Worm (Caenorhabditis elegans) whole organism, L4 larva: ENCODE data around the gene tbx-33.

Experiments used
- D1046.2 ChIP-seq: fragments of 200-800 bp; sonication (Bioruptor generic); IDR thresholded peaks from 2 replicates; pipeline ENCODE4 v1.3.6; 2022; ENCODE audit warnings: missing genetic modification characterization, missing compliant biosample characterization
- F10B5.3 ChIP-seq: sonication (generic microtip); optimal IDR thresholded peaks from 2 replicates; lab custom pipeline; 2016; ENCODE audit warnings: mild to moderate bottlenecking, missing genetic modification characterization, missing compliant biosample characterization
- F49E8.2 ChIP-seq: sonication (generic microtip); optimal IDR thresholded peaks from 2 replicates; lab custom pipeline; 2016; ENCODE audit warnings: missing compliant biosample characterization, mild to moderate bottlenecking, missing genetic modification characterization, borderline replicate concordance
- T26A8.4 ChIP-seq: fragments of 200-800 bp; sonication (Bioruptor generic); IDR thresholded peaks from 2 replicates; pipeline ENCODE4 v1.3.6; 2022; ENCODE audit warnings: missing genetic modification characterization, missing compliant biosample characterization
- Y48G9A.11 ChIP-seq: fragments of 200-800 bp; sonication (Bioruptor generic); IDR thresholded peaks from 2 replicates; pipeline ENCODE4 v1.3.6; 2022; ENCODE audit warnings: missing genetic modification reagents, missing genetic modification characterization, missing compliant biosample characterization
- ZK337.2 ChIP-seq: fragments of 200-800 bp; sonication (Bioruptor generic); IDR thresholded peaks from 2 replicates; pipeline ENCODE4 v1.3.6; 2022; ENCODE audit warnings: missing genetic modification reagents, missing genetic modification characterization, missing compliant biosample characterization
- ceh-20 ChIP-seq: fragments of 200-800 bp; sonication (Bioruptor generic); IDR thresholded peaks from 2 replicates; pipeline ENCODE4 v1.3.6; 2022; ENCODE audit warnings: missing genetic modification reagents, missing genetic modification characterization, missing compliant biosample characterization
- ceh-44 ChIP-seq: fragments of 200-800 bp; sonication (Bioruptor generic); IDR thresholded peaks from 2 replicates; pipeline ENCODE4 v1.3.6; 2022; ENCODE audit warnings: missing genetic modification reagents, missing genetic modification characterization, missing compliant biosample characterization
- daf-16 ChIP-seq, 3 experiments: sonication (generic microtip); optimal IDR thresholded peaks; 2 replicates each; lab custom pipeline; 2016 to 2017; ENCODE audit warnings: missing genetic modification characterization in 3 of 3, missing genetic modification reagents in 3 of 3, mild to moderate bottlenecking in 2 of 3, missing compliant biosample characterization in 2 of 3, missing biosample characterization in 1 of 3, moderate library complexity in 1 of 3
- dmd-6 ChIP-seq: fragments of 200-800 bp; sonication (Bioruptor generic); IDR thresholded peaks from 2 replicates; pipeline ENCODE4 v1.3.6; 2022; ENCODE audit warnings: missing genetic modification reagents, missing genetic modification characterization, missing compliant biosample characterization
- dpl-1 ChIP-seq: fragments of 150-350 bp; optimal IDR thresholded peaks from 2 replicates; lab custom pipeline; 2014; ENCODE audit warnings: missing biosample characterization, missing genetic modification reagents, missing genetic modification characterization
- dve-1 ChIP-seq: sonication (generic microtip); optimal IDR thresholded peaks from 2 replicates; lab custom pipeline; 2017; ENCODE audit warnings: antibody characterized with exemption, mild to moderate bottlenecking, missing genetic modification characterization, missing compliant biosample characterization; ENCODE audit not compliant: insufficient read depth
- egl-27 ChIP-seq: sonication (generic microtip); optimal IDR thresholded peaks from 3 replicates; lab custom pipeline; 2017; ENCODE audit warnings: missing biosample characterization, missing genetic modification reagents, missing genetic modification characterization
- egl-43 ChIP-seq: fragments of 200-800 bp; sonication (Bioruptor generic); IDR thresholded peaks from 2 replicates; pipeline ENCODE4 v1.3.6; 2022; ENCODE audit warnings: missing genetic modification reagents, missing genetic modification characterization, missing compliant biosample characterization
- hif-1 ChIP-seq, 2 experiments: sonication (generic microtip); optimal IDR thresholded peaks; 2 replicates each; lab custom pipeline; 2016 to 2017; ENCODE audit warnings: missing compliant biosample characterization in 2 of 2, missing genetic modification characterization in 2 of 2, missing genetic modification reagents in 2 of 2, missing genotype in 2 of 2, mild to moderate bottlenecking in 1 of 2
- hlh-11 ChIP-seq: fragments of 200-800 bp; sonication (Bioruptor generic); optimal IDR thresholded peaks from 2 replicates; lab custom pipeline; 2018; ENCODE audit warnings: mild to moderate bottlenecking, missing genetic modification characterization, missing compliant biosample characterization
- hlh-30 ChIP-seq: sonication (generic microtip); optimal IDR thresholded peaks from 2 replicates; lab custom pipeline; 2017; ENCODE audit warnings: antibody characterized with exemption, mild to moderate bottlenecking, missing genetic modification characterization, missing compliant biosample characterization; ENCODE audit not compliant: insufficient read depth
- lin-38 ChIP-seq: fragments of 200-800 bp; sonication (Bioruptor generic); IDR thresholded peaks from 2 replicates; pipeline ENCODE4 v1.3.6; 2022; ENCODE audit warnings: missing genetic modification reagents, missing genetic modification characterization, missing compliant biosample characterization
- lsy-2 ChIP-seq, 2 experiments: fragments of 150-350 bp in 1 of 2; sonication (generic microtip) in 1 of 2; optimal IDR thresholded peaks; 2 replicates each; lab custom pipeline; 2014 to 2017; ENCODE audit warnings: missing biosample characterization in 2 of 2, missing genetic modification characterization in 2 of 2
- mdl-1 ChIP-seq, 2 experiments: fragments of 150-350 bp in 1 of 2; sonication (generic microtip) in 1 of 2; optimal IDR thresholded peaks; 2 replicates each; lab custom pipeline; 2014 to 2017; ENCODE audit warnings: missing biosample characterization in 2 of 2, missing genetic modification characterization in 2 of 2
- mep-1 ChIP-seq: fragments of 150-350 bp; sonication (generic microtip); optimal IDR thresholded peaks from 3 replicates; lab custom pipeline; 2014; ENCODE audit warnings: missing biosample characterization, missing genetic modification characterization
- mes-2 ChIP-seq: sonication (generic microtip); optimal IDR thresholded peaks from 2 replicates; lab custom pipeline; 2016; ENCODE audit warnings: missing genotype, mild to moderate bottlenecking, missing genetic modification characterization, missing compliant biosample characterization; ENCODE audit not compliant: poor library complexity, severe bottlenecking
- nhr-102 ChIP-seq: sonication (generic microtip); optimal IDR thresholded peaks from 2 replicates; lab custom pipeline; 2016; ENCODE audit warnings: mild to moderate bottlenecking, missing genetic modification characterization, moderate library complexity, missing compliant biosample characterization
- nhr-28 ChIP-seq: fragments of 150-350 bp; optimal IDR thresholded peaks from 2 replicates; lab custom pipeline; 2014; ENCODE audit warnings: missing biosample characterization, missing genetic modification characterization
- nhr-48 ChIP-seq: sonication (generic microtip); optimal IDR thresholded peaks from 2 replicates; lab custom pipeline; 2016; ENCODE audit warnings: mild to moderate bottlenecking, missing genetic modification characterization, missing compliant biosample characterization
- nhr-76 ChIP-seq: fragments of 150-350 bp; optimal IDR thresholded peaks from 2 replicates; lab custom pipeline; 2014; ENCODE audit warnings: missing biosample characterization, missing genetic modification characterization
- nhr-77 ChIP-seq: fragments of 150-350 bp; optimal IDR thresholded peaks from 2 replicates; lab custom pipeline; 2014; ENCODE audit warnings: missing biosample characterization, missing genetic modification characterization
- pha-4 ChIP-seq, 2 experiments: fragments of 150-350 bp in 1 of 2; fragments of 200-800 bp in 1 of 2; sonication (Bioruptor generic) in 1 of 2; IDR thresholded peaks in 1 of 2; optimal IDR thresholded peaks in 1 of 2; 2 replicates each; pipeline versions ENCODE4 v1.3.6 to Lab custom; 2014 to 2022; ENCODE audit warnings: missing genetic modification characterization in 2 of 2, missing genetic modification reagents in 2 of 2, missing biosample characterization in 1 of 2, missing compliant biosample characterization in 1 of 2
- php-3 ChIP-seq: fragments of 200-800 bp; sonication (Bioruptor generic); IDR thresholded peaks from 2 replicates; pipeline ENCODE4 v1.3.6; 2022; ENCODE audit warnings: missing genetic modification reagents, missing genetic modification characterization, missing compliant biosample characterization
- pqm-1 ChIP-seq: sonication (generic microtip); optimal IDR thresholded peaks from 2 replicates; lab custom pipeline; 2017; ENCODE audit warnings: missing biosample characterization, missing genetic modification characterization
- saeg-2 ChIP-seq: fragments of 200-800 bp; sonication (Bioruptor generic); IDR thresholded peaks from 2 replicates; pipeline ENCODE4 v1.3.6; 2022; ENCODE audit warnings: missing genetic modification reagents, missing genetic modification characterization, missing compliant biosample characterization
- set-16 ChIP-seq: fragments of 200-800 bp; sonication (Bioruptor generic); IDR thresholded peaks from 2 replicates; pipeline ENCODE4 v1.3.6; 2022; ENCODE audit warnings: missing genetic modification reagents, missing genetic modification characterization, missing compliant biosample characterization
- spr-1 ChIP-seq: sonication (generic microtip); optimal IDR thresholded peaks from 2 replicates; lab custom pipeline; 2016; ENCODE audit warnings: mild to moderate bottlenecking, missing genetic modification characterization, missing compliant biosample characterization
- unc-39 ChIP-seq: sonication (generic microtip); optimal IDR thresholded peaks from 2 replicates; lab custom pipeline; 2017; ENCODE audit warnings: missing biosample characterization, missing genetic modification characterization
- unc-62 ChIP-seq, 3 experiments: fragments of 150-350 bp in 1 of 3; sonication (generic microtip); optimal IDR thresholded peaks in 2 of 3; peaks in 1 of 3; 1 replicate in 1 of 3; 2 replicates in 2 of 3; lab custom pipeline; 2014 to 2017; ENCODE audit warnings: missing biosample characterization in 3 of 3, missing genetic modification characterization in 3 of 3, missing genetic modification reagents in 3 of 3, missing genotype in 1 of 3
- zip-2 ChIP-seq: fragments of 150-350 bp; optimal IDR thresholded peaks from 2 replicates; lab custom pipeline; 2014; ENCODE audit warnings: missing biosample characterization, missing genetic modification characterization

tbx-33 gene

DNA sequence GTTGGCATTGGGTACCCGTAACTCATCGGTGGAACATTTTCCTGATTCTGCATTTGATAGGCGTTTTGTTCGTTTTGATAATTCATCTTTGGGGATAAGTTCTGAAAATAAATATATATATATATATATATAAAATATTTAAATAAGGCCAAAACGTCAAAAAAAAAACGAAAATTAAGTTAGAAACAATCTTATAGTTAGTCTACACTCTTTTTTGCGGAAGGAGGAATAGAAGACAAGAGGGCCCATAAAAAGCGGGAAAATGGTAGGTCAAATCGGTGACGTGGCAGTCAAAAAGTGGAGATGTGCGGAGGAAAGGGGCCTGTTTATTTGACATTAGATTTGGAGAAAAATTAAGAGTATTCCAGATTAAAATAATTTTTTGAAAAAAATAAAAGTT is at the start of gene tbx-33:
Gene tbx-33, minus strand, starts transcription at position 101 of the 400 bp plus-strand sequence.
- no peak for TF ChIP-seq F10B5.3 (tag; lab: Kevin White, UChicago)
- peak in 1 of 2 experiments; percentile 10 for TF ChIP-seq unc-62 (GFP tag; optimal IDR thresholded peaks at IDR 0.05 in 1 of 2; lab: Kevin White, UChicago)
- no peak for TF ChIP-seq unc-62 (tag; optimal IDR thresholded peaks at IDR 0.05; lab: Kevin White, UChicago)

DNA sequence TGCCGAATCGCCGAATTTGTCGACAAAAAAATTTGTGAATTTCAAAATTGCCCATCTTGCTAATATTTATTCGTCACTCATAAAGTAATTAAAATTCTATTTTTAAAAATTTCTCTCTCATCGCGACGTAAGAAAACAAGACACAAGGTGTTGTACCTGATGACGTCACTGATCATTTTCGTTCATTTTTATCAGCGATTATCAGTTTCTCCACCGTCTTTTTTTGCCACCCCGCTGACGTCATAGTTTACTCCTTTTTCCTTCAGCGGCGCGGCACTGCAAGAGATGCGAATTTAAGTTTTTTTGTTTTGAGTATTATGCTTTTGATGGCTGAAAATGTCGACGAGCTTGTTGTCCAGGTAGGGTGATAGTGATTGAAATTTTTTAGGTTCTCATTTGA is 48.1 kb upstream of the tbx-33 start:
- peak; percentile 9 for TF ChIP-seq nhr-102
- TF ChIP-seq Y48G9A.11 (GFP tag; lab: Robert Waterston, UW), result no peak
- peak in 1 of 2 experiments; percentile 20 for TF ChIP-seq hif-1 (tag; optimal IDR thresholded peaks at IDR 0.05; lab: Kevin White, UChicago)
- no peak for TF ChIP-seq daf-16 (GFP tag; optimal IDR thresholded peaks at IDR 0.05; lab: Kevin White, UChicago)
- peak; percentile 92 for TF ChIP-seq daf-16 (tag; optimal IDR thresholded peaks at IDR 0.05; lab: Kevin White, UChicago)
- TF ChIP-seq hlh-30 (tag; lab: Kevin White, UChicago), result peak; percentile 41
- peak; percentile 15 for TF ChIP-seq mep-1 (tag; lab: Kevin White, UChicago)
- TF ChIP-seq egl-27 (tag; lab: Kevin White, UChicago), result no peak
- peak; percentile 31 for TF ChIP-seq pqm-1 (tag; lab: Kevin White, UChicago)
- TF ChIP-seq dmd-6 (GFP tag; lab: Robert Waterston, UW), result peak; percentile 85
- no peak for TF ChIP-seq ceh-44 (GFP tag; lab: Robert Waterston, UW)
- TF ChIP-seq zip-2 (tag; lab: Kevin White, UChicago), result no peak
- peak; percentile 42 for TF ChIP-seq nhr-77 (tag; lab: Kevin White, UChicago)
- TF ChIP-seq spr-1 (tag; lab: Kevin White, UChicago), result no peak
- TF ChIP-seq pha-4 (GFP tag; IDR thresholded peaks at IDR 0.05; lab: Robert Waterston, UW), result no peak
- TF ChIP-seq pha-4 (tag; optimal IDR thresholded peaks at IDR 0.05; lab: Kevin White, UChicago), result no peak
- peak; percentile 23 for TF ChIP-seq mes-2
- peak; percentile 8 for TF ChIP-seq dpl-1 (GFP tag; lab: Kevin White, UChicago)
- peak in 1 of 2 experiments; percentile 25 for TF ChIP-seq mdl-1 (tag; optimal IDR thresholded peaks at IDR 0.05; lab: Kevin White, UChicago)
- 0 out of 2 replicates have a peak, but pooled peaks have one; percentile 40 for TF ChIP-seq php-3 (GFP tag; lab: Robert Waterston, UW)
- TF ChIP-seq nhr-28 (tag; lab: Kevin White, UChicago), result peak; percentile 79
- peak; percentile 85 for TF ChIP-seq hlh-11 (tag; lab: Kevin White, UChicago)
- TF ChIP-seq nhr-48 (tag; lab: Kevin White, UChicago), result peak; percentile 57
- peak; percentile 82 for TF ChIP-seq dve-1
- TF ChIP-seq saeg-2 (GFP tag; lab: Robert Waterston, UW), result no peak
- no peak for TF ChIP-seq ceh-20 (GFP tag; lab: Robert Waterston, UW)
- no peak for TF ChIP-seq unc-39 (tag; lab: Kevin White, UChicago)
- peak in 1 of 2 experiments; percentile 37 for TF ChIP-seq lsy-2 (tag; optimal IDR thresholded peaks at IDR 0.05; lab: Kevin White, UChicago)
- TF ChIP-seq ZK337.2 (GFP tag; lab: Robert Waterston, UW), result no peak
- TF ChIP-seq T26A8.4 (GFP tag; lab: Robert Waterston, UW), result no peak
- TF ChIP-seq, all 104 proteins: peak for 17

DNA sequence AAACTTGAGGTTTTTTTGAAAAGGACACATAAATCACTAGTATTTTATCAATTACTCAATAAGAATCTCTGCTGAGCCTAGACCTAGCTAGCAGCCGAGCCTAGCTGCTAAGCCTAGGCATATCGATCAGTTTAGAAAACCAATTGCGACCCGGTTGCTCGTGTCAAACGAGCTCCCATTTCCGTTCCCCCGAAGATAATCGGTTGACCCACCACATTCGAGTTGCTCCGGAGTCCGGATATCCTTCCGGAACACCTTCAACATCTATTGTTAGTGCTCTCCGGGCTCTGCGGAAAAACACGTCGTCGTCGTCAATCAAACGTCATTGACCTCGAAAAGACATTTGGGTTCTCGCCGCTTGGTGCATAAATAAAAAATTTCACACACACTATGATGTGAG is 47.1 kb upstream of the tbx-33 start:
- 0 out of 2 replicates have a peak, but pooled peaks have one; percentile 11 for TF ChIP-seq set-16 (GFP tag; lab: Robert Waterston, UW)
- 0 out of 2 replicates have a peak, but pooled peaks have one; percentile 16 for TF ChIP-seq D1046.2 (GFP tag; lab: Robert Waterston, UW)
- no peak for TF ChIP-seq nhr-76 (tag; lab: Kevin White, UChicago)
- TF ChIP-seq lin-38 (GFP tag; lab: Robert Waterston, UW), result no peak
- peak; percentile 76 for TF ChIP-seq egl-43
- TF ChIP-seq unc-62 (GFP tag; optimal IDR thresholded peaks at IDR 0.05 in 1 of 2; lab: Kevin White, UChicago), result peak in 1 of 2 experiments; percentile 21
- TF ChIP-seq unc-62 (tag; optimal IDR thresholded peaks at IDR 0.05; lab: Kevin White, UChicago), result no peak
- TF ChIP-seq F49E8.2, result no peak
- TF ChIP-seq, all 104 proteins: peak for 4
